Worm (Caenorhabditis elegans) whole organism, young adult: ENCODE measurements around the gene C50F7.5.

Experiments
- B0035.1 ChIP-seq: sonication (generic microtip); optimal IDR thresholded peaks from 2 replicates; lab custom pipeline; 2016; ENCODE audit warnings: missing genetic modification characterization, mild to moderate bottlenecking, missing compliant biosample characterization, missing genotype, missing genetic modification reagents
- F10E7.11 ChIP-seq: sonication (generic microtip); optimal IDR thresholded peaks from 2 replicates; lab custom pipeline; 2017; ENCODE audit warnings: mild to moderate bottlenecking, missing genetic modification characterization, moderate library complexity, missing compliant biosample characterization
- F33H1.4 ChIP-seq: fragments of 200-800 bp; sonication (Bioruptor generic); IDR thresholded peaks from 2 replicates; pipeline ENCODE4 v1.3.6; 2022; ENCODE audit warnings: missing genetic modification reagents, missing genetic modification characterization, missing compliant biosample characterization
- F57C9.4 ChIP-seq: sonication (generic microtip); optimal IDR thresholded peaks from 2 replicates; lab custom pipeline; 2017; ENCODE audit warnings: mild to moderate bottlenecking, missing genetic modification characterization, missing compliant biosample characterization
- Y53G8AR.9 ChIP-seq: fragments of 200-800 bp; sonication (Bioruptor generic); conservative IDR thresholded peaks from 2 replicates; pipeline ENCODE4 v1.3.6; 2022; ENCODE audit warnings: missing genetic modification reagents, missing genetic modification characterization, missing compliant biosample characterization
- Y56A3A.18 ChIP-seq: fragments of 200-800 bp; sonication (Bioruptor generic); IDR thresholded peaks from 2 replicates; pipeline ENCODE4 v1.3.6; 2022; ENCODE audit warnings: missing genetic modification reagents, missing genetic modification characterization, missing compliant biosample characterization
- Y79H2A.3 ChIP-seq: fragments of 200-800 bp; sonication (Bioruptor generic); conservative IDR thresholded peaks from 2 replicates; pipeline ENCODE4 v1.3.6; 2022; ENCODE audit warnings: missing genetic modification reagents, missing genetic modification characterization, missing compliant biosample characterization
- attf-5 ChIP-seq: fragments of 200-800 bp; sonication (Bioruptor generic); optimal IDR thresholded peaks from 2 replicates; lab custom pipeline; 2018; ENCODE audit warnings: mild to moderate bottlenecking, missing genetic modification characterization, missing compliant biosample characterization
- attf-6 ChIP-seq: fragments of 200-800 bp; sonication (Bioruptor generic); IDR thresholded peaks from 2 replicates; pipeline ENCODE4 v1.3.6; 2022; ENCODE audit warnings: missing genetic modification reagents, missing genetic modification characterization, missing compliant biosample characterization
- cebp-2 ChIP-seq: fragments of 200-800 bp; sonication (Bioruptor generic); IDR thresholded peaks from 2 replicates; pipeline ENCODE4 v1.3.6; 2022; ENCODE audit warnings: missing genetic modification characterization, missing compliant biosample characterization
- ceh-100 ChIP-seq: fragments of 200-800 bp; sonication (Bioruptor generic); IDR thresholded peaks from 2 replicates; pipeline ENCODE4 v1.3.6; 2022; ENCODE audit warnings: missing genetic modification reagents, missing genetic modification characterization, missing compliant biosample characterization
- ceh-40 ChIP-seq: fragments of 200-800 bp; sonication (Bioruptor generic); IDR thresholded peaks from 2 replicates; pipeline ENCODE4 v1.3.6; 2022; ENCODE audit warnings: missing genetic modification characterization, missing compliant biosample characterization
- ceh-79 ChIP-seq: sonication (generic microtip); optimal IDR thresholded peaks from 2 replicates; lab custom pipeline; 2017; ENCODE audit warnings: mild to moderate bottlenecking, missing genetic modification characterization, missing compliant biosample characterization
- ceh-91 ChIP-seq: fragments of 200-800 bp; sonication (Bioruptor generic); IDR thresholded peaks from 2 replicates; pipeline ENCODE4 v1.3.6; 2022; ENCODE audit warnings: missing genetic modification reagents, missing genetic modification characterization, missing compliant biosample characterization
- dox-1 ChIP-seq: fragments of 200-800 bp; sonication (Bioruptor generic); IDR thresholded peaks from 2 replicates; pipeline ENCODE4 v1.3.6; 2022; ENCODE audit warnings: missing genetic modification reagents, missing genetic modification characterization, missing compliant biosample characterization
- dpff-1 ChIP-seq: sonication (generic microtip); optimal IDR thresholded peaks from 2 replicates; lab custom pipeline; 2017; ENCODE audit warnings: mild to moderate bottlenecking, missing genetic modification characterization, missing compliant biosample characterization
- egl-18 ChIP-seq: fragments of 200-800 bp; sonication (Bioruptor generic); IDR thresholded peaks from 2 replicates; pipeline ENCODE4 v1.3.6; 2022; ENCODE audit warnings: missing genetic modification reagents, missing genetic modification characterization, missing compliant biosample characterization
- egl-44 ChIP-seq: fragments of 200-800 bp; sonication (Bioruptor generic); IDR thresholded peaks from 2 replicates; pipeline ENCODE4 v1.3.6; 2022; ENCODE audit warnings: missing genetic modification reagents, missing genetic modification characterization, missing compliant biosample characterization
- hsf-1 ChIP-seq: fragments of 200-800 bp; sonication (Bioruptor generic); IDR thresholded peaks from 2 replicates; pipeline ENCODE4 v1.3.6; 2022; ENCODE audit warnings: missing genetic modification reagents, missing genetic modification characterization, missing compliant biosample characterization
- lir-1 ChIP-seq: fragments of 200-800 bp; sonication (Bioruptor generic); conservative IDR thresholded peaks from 2 replicates; pipeline ENCODE4 v1.3.6; 2022; ENCODE audit warnings: missing genetic modification reagents, missing genetic modification characterization, missing compliant biosample characterization
- madf-6 ChIP-seq: fragments of 200-800 bp; sonication (Bioruptor generic); IDR thresholded peaks from 2 replicates; pipeline ENCODE4 v1.3.6; 2022; ENCODE audit warnings: missing genetic modification reagents, missing genetic modification characterization, missing compliant biosample characterization
- mel-28 ChIP-seq: sonication (generic microtip); optimal IDR thresholded peaks from 2 replicates; lab custom pipeline; 2016; ENCODE audit warnings: borderline replicate concordance, mild to moderate bottlenecking, missing genetic modification characterization, missing compliant biosample characterization
- mxl-1 ChIP-seq: sonication (generic microtip); optimal IDR thresholded peaks from 2 replicates; lab custom pipeline; 2016; ENCODE audit warnings: missing genetic modification characterization, missing compliant biosample characterization
- nfya-2 ChIP-seq: fragments of 200-800 bp; sonication (Bioruptor generic); IDR thresholded peaks from 2 replicates; pipeline ENCODE4 v1.3.6; 2022; ENCODE audit warnings: missing genetic modification reagents, missing genetic modification characterization, missing compliant biosample characterization
- nhr-120 ChIP-seq: fragments of 200-800 bp; sonication (Bioruptor generic); IDR thresholded peaks from 2 replicates; pipeline ENCODE4 v1.3.6; 2022; ENCODE audit warnings: missing genetic modification characterization, missing compliant biosample characterization
- nhr-80 ChIP-seq: sonication (generic microtip); optimal IDR thresholded peaks from 2 replicates; lab custom pipeline; 2016; ENCODE audit warnings: missing genetic modification characterization, missing compliant biosample characterization
- nhr-90 ChIP-seq: sonication (generic microtip); optimal IDR thresholded peaks from 2 replicates; lab custom pipeline; 2016; ENCODE audit warnings: missing genotype, mild to moderate bottlenecking, missing genetic modification characterization, missing compliant biosample characterization
- pbrm-1 ChIP-seq: fragments of 200-800 bp; sonication (Bioruptor generic); IDR thresholded peaks from 2 replicates; pipeline ENCODE4 v1.3.6; 2022; ENCODE audit warnings: missing genetic modification reagents, missing genetic modification characterization, missing compliant biosample characterization
- rcor-1 ChIP-seq: fragments of 200-800 bp; sonication (Bioruptor generic); IDR thresholded peaks from 2 replicates; pipeline ENCODE4 v1.3.6; 2022; ENCODE audit warnings: missing genetic modification reagents, missing genetic modification characterization, missing compliant biosample characterization
- rec-8 ChIP-seq, 2 experiments: sonication (generic microtip); optimal IDR thresholded peaks; 2 replicates each; lab custom pipeline; 2016; ENCODE audit warnings: mild to moderate bottlenecking in 2 of 2, missing genetic modification characterization in 2 of 2, missing genetic modification reagents in 2 of 2, missing genotype in 2 of 2, missing biosample characterization in 1 of 2, missing compliant biosample characterization in 1 of 2, moderate library complexity in 1 of 2
- repo-1 ChIP-seq: sonication (generic microtip); optimal IDR thresholded peaks from 2 replicates; lab custom pipeline; 2017; ENCODE audit warnings: mild to moderate bottlenecking, missing genetic modification characterization, missing compliant biosample characterization
- snpc-1.1 ChIP-seq: sonication (generic microtip); optimal IDR thresholded peaks from 2 replicates; lab custom pipeline; 2017; ENCODE audit warnings: missing genetic modification characterization, mild to moderate bottlenecking, missing compliant biosample characterization, antibody characterized with exemption, moderate library complexity, missing genotype, missing genetic modification reagents; ENCODE audit not compliant: insufficient read depth
- snpc-1.3 ChIP-seq: sonication (generic microtip); optimal IDR thresholded peaks from 2 replicates; lab custom pipeline; 2017; ENCODE audit warnings: missing genetic modification characterization, mild to moderate bottlenecking, missing compliant biosample characterization, antibody characterized with exemption, moderate library complexity, missing genotype, missing genetic modification reagents; ENCODE audit not compliant: insufficient read depth
- tbp1 ChIP-seq: fragments of 200-800 bp; sonication (Bioruptor generic); optimal IDR thresholded peaks from 2 replicates; lab custom pipeline; 2018; ENCODE audit warnings: mild to moderate bottlenecking, missing genetic modification characterization, missing compliant biosample characterization
- tbx-9 ChIP-seq: sonication (generic microtip); optimal IDR thresholded peaks from 2 replicates; lab custom pipeline; 2016; ENCODE audit warnings: borderline replicate concordance, missing genetic modification characterization, inconsistent platforms, missing compliant biosample characterization
- ztf-22 ChIP-seq: fragments of 200-800 bp; sonication (Bioruptor generic); optimal IDR thresholded peaks from 2 replicates; lab custom pipeline; 2018; ENCODE audit warnings: mild to moderate bottlenecking, missing genetic modification characterization, moderate library complexity, missing compliant biosample characterization
- ztf-25 ChIP-seq: fragments of 200-800 bp; sonication (Bioruptor generic); IDR thresholded peaks from 2 replicates; pipeline ENCODE4 v1.3.6; 2022; ENCODE audit warnings: missing genetic modification reagents, missing genetic modification characterization, missing compliant biosample characterization

Gene C50F7.5

ce11 chrIV:7726325-7726724, at the start of gene C50F7.5:
C50F7.5 (plus strand) TSS chrIV:7726719.
- TF ChIP-seq hsf-1 (GFP tag; lab: Robert Waterston, UW) (no peak), snpc-1.3 (tag; lab: Kevin White, UChicago) (no peak), nhr-80 (peak; percentile 26)

ce11 chrIV:7679120-7679519, 47.4 kb upstream of the C50F7.5 start:
- TF ChIP-seq nhr-80 (peak; percentile 61), snpc-1.3 (tag; lab: Kevin White, UChicago) (no peak)
- TF ChIP-seq, all 124 proteins: peak for 1

- peak; percentile 46 for TF ChIP-seq nhr-80
- no peak for TF ChIP-seq attf-6 (GFP tag; lab: Robert Waterston, UW)
- TF ChIP-seq dpff-1 (tag; lab: Kevin White, UChicago) = no peak
- no peak for TF ChIP-seq B0035.1
Observed at ce11 chrIV:7689326-7689725, 37.2 kb upstream of the C50F7.5 start.

ce11 chrIV:7692451-7692850, 34.1 kb upstream of the C50F7.5 start:
- TF ChIP-seq pbrm-1 (GFP tag; lab: Robert Waterston, UW) (no peak), madf-6 (GFP tag; lab: Robert Waterston, UW) (no peak), snpc-1.1 (no peak), mxl-1 (tag; lab: Kevin White, UChicago) (no peak), lir-1 (no peak), tbp1 (GFP tag; lab: Kevin White, UChicago) (no peak)

- no peak for TF ChIP-seq F57C9.4 (tag; lab: Kevin White, UChicago)
- TF ChIP-seq cebp-2 (GFP tag; lab: Robert Waterston, UW) = no peak
- no peak for TF ChIP-seq repo-1 (tag; lab: Kevin White, UChicago)
- no peak for TF ChIP-seq mel-28 (tag; lab: Kevin White, UChicago)
- TF ChIP-seq snpc-1.1 = no peak
- TF ChIP-seq F10E7.11 = no peak
- TF ChIP-seq F33H1.4 = no peak
- no peak for TF ChIP-seq ceh-79
- no peak for TF ChIP-seq egl-44 (GFP tag; lab: Robert Waterston, UW)
- TF ChIP-seq rec-8 (tag; optimal IDR thresholded peaks at IDR 0.05; lab: Kevin White, UChicago) = no peak
- TF ChIP-seq ceh-40 (GFP tag; lab: Robert Waterston, UW) = no peak
- TF ChIP-seq mxl-1 (tag; lab: Kevin White, UChicago) = no peak
- TF ChIP-seq, all 124 proteins: peak for 0
Observed at ce11 chrIV:7698320-7698719, 28.2 kb upstream of the C50F7.5 start, which contains the start of gene flp-13. flp-13 (minus strand) TSS chrIV:7698420.

- no peak for TF ChIP-seq Y56A3A.18 (GFP tag; lab: Robert Waterston, UW)
- no peak for TF ChIP-seq ceh-91 (GFP tag; lab: Robert Waterston, UW)
- TF ChIP-seq tbx-9 (tag; lab: Kevin White, UChicago) = no peak
- TF ChIP-seq nhr-90 (tag; lab: Kevin White, UChicago) = no peak
- no peak for TF ChIP-seq F10E7.11
- no peak for TF ChIP-seq egl-18 (GFP tag; lab: Robert Waterston, UW)
- no peak for TF ChIP-seq nhr-120
- no peak for TF ChIP-seq attf-5 (GFP tag; lab: Kevin White, UChicago)
- TF ChIP-seq ceh-100 (GFP tag; lab: Robert Waterston, UW) = no peak
- no peak for TF ChIP-seq Y53G8AR.9 (GFP tag; lab: Robert Waterston, UW)
- TF ChIP-seq rcor-1 (GFP tag; lab: Robert Waterston, UW) = no peak
- no peak for TF ChIP-seq ztf-25 (GFP tag; lab: Robert Waterston, UW)
- no peak for TF ChIP-seq dox-1 (GFP tag; lab: Robert Waterston, UW)
- no peak for TF ChIP-seq ztf-22
- no peak for TF ChIP-seq Y79H2A.3 (GFP tag; lab: Robert Waterston, UW)
- no peak for TF ChIP-seq nfya-2 (GFP tag; lab: Robert Waterston, UW)
Observed at ce11 chrIV:7706805-7707204, 19.7 kb upstream of the C50F7.5 start, which contains the start of gene F33D4.4. F33D4.4 (minus strand) TSS chrIV:7706905.
